Fruit fly (Drosophila melanogaster) whole organism, embryonic: Measurements from ENCODE around the gene Sirt4.

Experiments
- Ada2b ChIP-seq: fragments of 200-800 bp; sonication (Bioruptor generic); IDR thresholded peaks from 2 replicates; pipeline ENCODE4 v1.3.6; 2022; ENCODE audit warnings: missing biosample characterization, missing genetic modification characterization
- Antp ChIP-seq: fragments of 200-800 bp; sonication (Bioruptor generic); optimal IDR thresholded peaks from 3 replicates; lab custom pipeline; 2016; ENCODE audit warnings: missing biosample characterization, missing genetic modification characterization
- Awh ChIP-seq: fragments of 200-800 bp; sonication (Bioruptor generic); IDR thresholded peaks from 2 replicates; pipeline ENCODE4, ENCODE4 v1.3.6; 2022; ENCODE audit warnings: missing biosample characterization, missing genetic modification characterization
- B-H1 ChIP-seq: fragments of 200-800 bp; sonication (Bioruptor generic); IDR thresholded peaks from 3 replicates; pipeline ENCODE4 v1.3.6; 2022; ENCODE audit warnings: missing biosample characterization, missing genetic modification characterization
- Bdp1 ChIP-seq: fragments of 200-800 bp; sonication (Bioruptor generic); optimal IDR thresholded peaks from 3 replicates; lab custom pipeline; 2016; ENCODE audit warnings: missing biosample characterization, missing genetic modification characterization
- CG11093 ChIP-seq: fragments of 200-800 bp; sonication (Bioruptor generic); IDR thresholded peaks from 3 replicates; pipeline ENCODE4 v1.3.6; 2022; ENCODE audit warnings: missing biosample characterization, missing genetic modification characterization
- CG12071 ChIP-seq: fragments of 200-800 bp; sonication (Bioruptor generic); optimal IDR thresholded peaks from 3 replicates; lab custom pipeline; 2018; ENCODE audit warnings: missing biosample characterization, mild to moderate bottlenecking, missing genetic modification characterization
- CG12659 ChIP-seq: fragments of 200-800 bp; sonication (Bioruptor generic); optimal IDR thresholded peaks from 3 replicates; lab custom pipeline; 2017; ENCODE audit warnings: mild to moderate bottlenecking, missing biosample characterization, missing genetic modification reagents, missing genetic modification characterization
- CG15514 ChIP-seq: fragments of 200-800 bp; sonication (Bioruptor generic); optimal IDR thresholded peaks from 3 replicates; lab custom pipeline; 2017; ENCODE audit warnings: missing biosample characterization, missing genetic modification characterization, mild to moderate bottlenecking, moderate library complexity, missing genetic modification reagents
- CG1602 ChIP-seq: fragments of 200-800 bp; sonication (Bioruptor generic); optimal IDR thresholded peaks from 3 replicates; lab custom pipeline; 2016; ENCODE audit warnings: missing biosample characterization, missing genetic modification characterization
- CG18476 ChIP-seq: fragments of 200-800 bp; sonication (Bioruptor generic); optimal IDR thresholded peaks from 2 replicates; lab custom pipeline; 2016; ENCODE audit warnings: missing biosample characterization, mild to moderate bottlenecking, missing genetic modification characterization
- CG2712 ChIP-seq: fragments of 200-800 bp; optimal IDR thresholded peaks from 3 replicates; lab custom pipeline; 2019; ENCODE audit warnings: missing biosample characterization, mild to moderate bottlenecking, missing genetic modification characterization, moderate library complexity
- CG3065 ChIP-seq: fragments of 200-800 bp; sonication (Bioruptor generic); optimal IDR thresholded peaks from 2 replicates; lab custom pipeline; 2016; ENCODE audit warnings: missing biosample characterization, missing genetic modification characterization
- CG32772 ChIP-seq: fragments of 200-800 bp; sonication (Bioruptor generic); IDR thresholded peaks from 2 replicates; pipeline ENCODE4 v1.3.6; 2022; ENCODE audit warnings: missing biosample characterization, missing genetic modification characterization
- CG3838 ChIP-seq: fragments of 200-800 bp; sonication (Bioruptor generic); optimal IDR thresholded peaks from 3 replicates; lab custom pipeline; 2016; ENCODE audit warnings: missing biosample characterization, missing genetic modification characterization
- CG4360 ChIP-seq: fragments of 200-800 bp; sonication (Bioruptor generic); IDR thresholded peaks from 2 replicates; pipeline ENCODE4 v1.3.6; 2022; ENCODE audit warnings: missing biosample characterization, missing genetic modification characterization
- CG5180 ChIP-seq: fragments of 200-800 bp; sonication (Bioruptor generic); optimal IDR thresholded peaks from 3 replicates; lab custom pipeline; 2017; ENCODE audit warnings: missing biosample characterization, missing genetic modification characterization, mild to moderate bottlenecking, moderate library complexity, missing genetic modification reagents
- CG6683 ChIP-seq: fragments of 200-800 bp; sonication (Bioruptor generic); optimal IDR thresholded peaks from 2 replicates; lab custom pipeline; 2017; ENCODE audit warnings: missing biosample characterization, mild to moderate bottlenecking, missing genetic modification characterization, missing genetic modification reagents
- CG6791 ChIP-seq: fragments of 200-800 bp; sonication (Bioruptor generic); IDR thresholded peaks from 3 replicates; pipeline ENCODE4 v1.3.6; 2022; ENCODE audit warnings: missing biosample characterization, missing genetic modification characterization; ENCODE audit not compliant: partially characterized antibody
- CG7556 ChIP-seq: fragments of 200-800 bp; sonication (Bioruptor generic); optimal IDR thresholded peaks from 2 replicates; lab custom pipeline; 2017; ENCODE audit warnings: missing biosample characterization, mild to moderate bottlenecking, missing genetic modification characterization
- CG8944 ChIP-seq: fragments of 200-800 bp; sonication (Bioruptor generic); optimal IDR thresholded peaks from 3 replicates; lab custom pipeline; 2016; ENCODE audit warnings: missing biosample characterization, missing genetic modification characterization
- CG9817 ChIP-seq: fragments of 200-800 bp; sonication (Bioruptor generic); optimal IDR thresholded peaks from 2 replicates; lab custom pipeline; 2018; ENCODE audit warnings: missing biosample characterization, mild to moderate bottlenecking, missing genetic modification characterization, moderate library complexity
- CG9876 ChIP-seq: fragments of 200-800 bp; sonication (Bioruptor generic); optimal IDR thresholded peaks from 2 replicates; lab custom pipeline; 2016; ENCODE audit warnings: missing biosample characterization, missing genetic modification characterization
- Chrac-16 ChIP-seq: fragments of 200-800 bp; sonication (Bioruptor generic); optimal IDR thresholded peaks from 3 replicates; lab custom pipeline; 2016; ENCODE audit warnings: missing biosample characterization, missing genetic modification characterization
- CoRest ChIP-seq: fragments of 200-800 bp; sonication (Bioruptor generic); optimal IDR thresholded peaks from 3 replicates; lab custom pipeline; 2018; ENCODE audit warnings: missing biosample characterization, mild to moderate bottlenecking, missing genetic modification characterization, moderate library complexity
- Gug ChIP-seq: fragments of 200-800 bp; sonication (Bioruptor generic); IDR thresholded peaks from 4 replicates; pipeline ENCODE4 v1.3.6; 2022; ENCODE audit warnings: missing biosample characterization, missing genetic modification characterization
- Kr ChIP-seq: fragments of 200-800 bp; sonication (Bioruptor generic); optimal IDR thresholded peaks from 2 replicates; lab custom pipeline; 2017; ENCODE audit warnings: missing biosample characterization, mild to moderate bottlenecking, missing genetic modification characterization
- Neu2 ChIP-seq: fragments of 200-800 bp; sonication (Bioruptor generic); optimal IDR thresholded peaks from 3 replicates; lab custom pipeline; 2016; ENCODE audit warnings: missing biosample characterization, missing genetic modification characterization, borderline replicate concordance
- Oaz ChIP-seq: fragments of 200-800 bp; sonication (Bioruptor generic); IDR thresholded peaks from 2 replicates; pipeline ENCODE4 v1.3.6; 2022; ENCODE audit warnings: missing biosample characterization, missing genetic modification characterization
- Trl ChIP-seq, 3 experiments: fragments of >200 bp in 2 of 3; fragments of 200-800 bp in 1 of 3; sonication (Bioruptor generic) in 1 of 3; optimal IDR thresholded peaks; 2 replicates in 1 of 3; 3 replicates in 2 of 3; lab custom pipeline; 2016 to 2017; ENCODE audit warnings: missing biosample characterization in 1 of 3, missing genetic modification characterization in 1 of 3
- bigmax ChIP-seq: fragments of 200-800 bp; sonication (Bioruptor generic); optimal IDR thresholded peaks from 2 replicates; lab custom pipeline; 2018; ENCODE audit warnings: missing biosample characterization, mild to moderate bottlenecking, missing genetic modification characterization
- cato ChIP-seq: fragments of 200-800 bp; sonication (Bioruptor generic); optimal IDR thresholded peaks from 2 replicates; lab custom pipeline; 2016; ENCODE audit warnings: missing biosample characterization, missing genetic modification characterization, borderline replicate concordance
- caup ChIP-seq: fragments of 200-800 bp; sonication (Bioruptor generic); optimal IDR thresholded peaks from 3 replicates; lab custom pipeline; 2017; ENCODE audit warnings: missing biosample characterization, mild to moderate bottlenecking, missing genetic modification characterization, moderate library complexity; ENCODE audit not compliant: severe bottlenecking
- chn ChIP-seq: fragments of 200-800 bp; sonication (Bioruptor generic); optimal IDR thresholded peaks from 2 replicates; lab custom pipeline; 2016; ENCODE audit warnings: missing biosample characterization, missing genetic modification characterization
- dmrt11E ChIP-seq: fragments of 200-800 bp; sonication (Bioruptor generic); optimal IDR thresholded peaks from 3 replicates; lab custom pipeline; 2018; ENCODE audit warnings: missing biosample characterization, mild to moderate bottlenecking, missing genetic modification characterization, moderate library complexity
- eve ChIP-seq, 2 experiments: fragments of >200 bp; optimal IDR thresholded peaks; 2 replicates each; lab custom pipeline; 2017; ENCODE audit warnings: missing biosample characterization in 2 of 2, missing genetic modification characterization in 2 of 2
- gce ChIP-seq: fragments of 200-800 bp; sonication (Bioruptor generic); IDR thresholded peaks from 3 replicates; pipeline ENCODE4 v1.3.6; 2022; ENCODE audit warnings: missing biosample characterization, missing genetic modification characterization
- maf-S ChIP-seq: fragments of 200-800 bp; sonication (Bioruptor generic); optimal IDR thresholded peaks from 2 replicates; lab custom pipeline; 2016; ENCODE audit warnings: missing biosample characterization, missing genetic modification characterization
- oc ChIP-seq: fragments of 200-800 bp; sonication (Bioruptor generic); optimal IDR thresholded peaks from 2 replicates; lab custom pipeline; 2018; ENCODE audit warnings: missing biosample characterization, mild to moderate bottlenecking, missing genetic modification characterization, moderate library complexity
- pan ChIP-seq, 4 experiments: fragments of >200 bp in 3 of 4; fragments of 200-800 bp in 1 of 4; sonication (Bioruptor generic) in 1 of 4; optimal IDR thresholded peaks in 3 of 4; IDR thresholded peaks in 1 of 4; 2 replicates each; pipeline versions ENCODE4 v1.3.6 to Lab custom; 2017 to 2022; ENCODE audit warnings: missing biosample characterization in 2 of 4, missing genetic modification characterization in 2 of 4, mixed read lengths in 1 of 4
- pb ChIP-seq: fragments of 200-800 bp; sonication (Bioruptor generic); optimal IDR thresholded peaks from 3 replicates; lab custom pipeline; 2016; ENCODE audit warnings: missing biosample characterization, missing genetic modification characterization
- prd ChIP-seq, 3 experiments: fragments of >200 bp in 2 of 3; fragments of 200-800 bp in 1 of 3; sonication (Bioruptor generic) in 1 of 3; optimal IDR thresholded peaks in 2 of 3; IDR thresholded peaks in 1 of 3; 2 replicates in 2 of 3; 3 replicates in 1 of 3; pipeline versions ENCODE4 v1.3.6 to Lab custom; 2017 to 2022; ENCODE audit warnings: missing biosample characterization in 1 of 3, missing genetic modification characterization in 1 of 3
- pzg ChIP-seq: fragments of 200-800 bp; sonication (Bioruptor generic); optimal IDR thresholded peaks from 3 replicates; lab custom pipeline; 2018; ENCODE audit warnings: missing biosample characterization, mild to moderate bottlenecking, missing genetic modification characterization, moderate library complexity
- sens-2 ChIP-seq: fragments of 200-800 bp; sonication (Bioruptor generic); IDR thresholded peaks from 2 replicates; pipeline ENCODE4 v1.3.6; 2022; ENCODE audit warnings: missing biosample characterization, missing genetic modification characterization
- shn ChIP-seq: fragments of 200-800 bp; sonication (Bioruptor generic); optimal IDR thresholded peaks from 3 replicates; lab custom pipeline; 2016; ENCODE audit warnings: missing biosample characterization, missing genetic modification characterization
- sob ChIP-seq: fragments of 200-800 bp; sonication (Bioruptor generic); IDR thresholded peaks from 2 replicates; pipeline ENCODE4 v1.3.6; 2022; ENCODE audit warnings: missing biosample characterization, missing genetic modification characterization
- twi ChIP-seq: fragments of 200-800 bp; optimal IDR thresholded peaks from 2 replicates; lab custom pipeline; 2019; ENCODE audit warnings: missing biosample characterization, mild to moderate bottlenecking, missing genetic modification characterization, moderate library complexity
- vvl ChIP-seq: fragments of 200-800 bp; sonication (Bioruptor generic); IDR thresholded peaks from 2 replicates; pipeline ENCODE4 v1.3.6; 2022; ENCODE audit warnings: missing biosample characterization, missing genetic modification characterization
- z ChIP-seq: fragments of 200-800 bp; sonication (Bioruptor generic); IDR thresholded peaks from 3 replicates; pipeline ENCODE4 v1.3.6; 2022; ENCODE audit warnings: missing biosample characterization, missing genetic modification characterization

Sirt4 gene

DNA sequence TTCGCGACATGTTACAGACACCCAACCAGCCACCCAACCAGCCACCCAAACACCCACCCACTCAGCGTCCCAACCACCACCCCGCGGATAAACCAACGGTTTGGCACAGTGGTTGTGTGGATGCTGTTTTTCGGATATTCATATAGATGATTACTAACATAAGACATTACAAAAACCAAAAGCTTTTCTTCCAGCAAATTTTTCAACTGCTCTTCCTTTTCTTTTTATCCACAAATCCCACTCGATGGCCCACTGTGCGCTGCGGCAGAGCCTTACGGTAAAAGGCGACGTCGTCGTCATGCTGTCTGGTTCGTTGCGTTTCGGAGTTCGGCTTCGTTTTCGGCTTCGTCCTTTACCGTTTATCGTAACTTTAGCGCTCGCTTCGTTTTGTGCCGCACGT, 27.2 kb downstream of the Sirt4 start (continued):
- TF ChIP-seq Trl (optimal IDR thresholded peaks at IDR 0.05; lab: Kevin White, UChicago) (no peak), Trl (GFP tag; optimal IDR thresholded peaks at IDR 0.05; lab: Kevin White, UChicago) (peak; percentile 54), CG5180 (GFP tag; lab: Kevin White, UChicago) (peak; percentile 16), pzg (GFP tag; lab: Kevin White, UChicago) (no peak), dmrt11E (tag; lab: Kevin White, UChicago) (peak; percentile 53), B-H1 (peak; percentile 51; the same call in 2 of the 3 replicates), sens-2 (no peak), gce (no peak), CG2712 (tag; lab: Kevin White, UChicago) (peak; percentile 51), caup (GFP tag; lab: Kevin White, UChicago) (peak; percentile 70), Bdp1 (GFP tag; lab: Kevin White, UChicago) (peak; percentile 15), CG32772 (GFP tag; lab: Robert Waterston, UW) (peak; percentile 57), z (no peak), CG9817 (tag; lab: Kevin White, UChicago) (peak; percentile 43), chn (GFP tag; lab: Kevin White, UChicago) (peak; percentile 43), CoRest (tag; lab: Kevin White, UChicago) (peak; percentile 45), CG6791 (no peak), CG12659 (peak; percentile 35), CG15514 (GFP tag; lab: Kevin White, UChicago) (peak; percentile 49), CG12071 (peak; percentile 53), Kr (GFP tag; lab: Kevin White, UChicago) (no peak), cato (GFP tag; lab: Kevin White, UChicago) (no peak), CG3065 (no peak), Antp (peak; percentile 70), bigmax (GFP tag; lab: Kevin White, UChicago) (no peak), CG7556 (GFP tag; lab: Kevin White, UChicago) (peak; percentile 63), twi (tag; lab: Kevin White, UChicago) (no peak), eve (GFP tag; optimal IDR thresholded peaks at IDR 0.05; lab: Kevin White, UChicago) (no peak), pan (optimal IDR thresholded peaks at IDR 0.05; lab: Kevin White, UChicago) (no peak), pan (GFP tag; optimal IDR thresholded peaks at IDR 0.05 in 1 of 2, IDR thresholded peaks at IDR 0.05 in 1 of 2) (peak in 1 of 2 experiments; percentile 69), Gug (GFP tag; lab: Robert Waterston, UW) (peak; percentile 54; the same call in 2 of the 4 replicates), vvl (GFP tag; lab: Robert Waterston, UW) (peak; percentile 84), shn (peak; percentile 13), CG9876 (GFP tag; lab: Kevin White, UChicago) (no peak), Oaz (GFP tag; lab: Robert Waterston, UW) (0 out of 2 replicates have a peak, but pooled peaks have one; percentile 19), sob (peak; percentile 59; the same call in 1 of the 2 replicates), maf-S (GFP tag; lab: Kevin White, UChicago) (peak; percentile 47), CG8944 (GFP tag; lab: Kevin White, UChicago) (peak; percentile 14), Ada2b (peak; percentile 53; the same call in 1 of the 2 replicates), CG3838 (GFP tag; lab: Kevin White, UChicago) (no peak), Chrac-16 (GFP tag; lab: Kevin White, UChicago) (no peak), CG18476 (GFP tag; lab: Kevin White, UChicago) (no peak), CG11093 (no peak; the same call in 2 of the 3 replicates), pb (GFP tag; lab: Kevin White, UChicago) (peak; percentile 52), CG6683 (GFP tag; lab: Kevin White, UChicago) (peak; percentile 32), oc (tag; lab: Kevin White, UChicago) (peak; percentile 12), CG1602 (peak; percentile 30), prd (optimal IDR thresholded peaks at IDR 0.05; lab: Kevin White, UChicago) (no peak), prd (GFP tag; IDR thresholded peaks at IDR 0.05; lab: Robert Waterston, UW) (peak; percentile 67), CG4360 (GFP tag; lab: Robert Waterston, UW) (no peak; the same call in 1 of the 2 replicates), Awh (GFP tag; lab: Robert Waterston, UW) (peak; percentile 67), Neu2 (GFP tag; lab: Kevin White, UChicago) (no peak)
